Worm (Caenorhabditis elegans) whole organism, young adult: ENCODE measurements around the gene B0334.20.

Source experiments
- hsf-1 ChIP-seq: fragments of 200-800 bp; sonication (Bioruptor generic); IDR thresholded peaks from 2 replicates; pipeline ENCODE4 v1.3.6; 2022; ENCODE audit warnings: missing genetic modification reagents, missing genetic modification characterization, missing compliant biosample characterization
- rpc-1 ChIP-seq, 2 experiments: fragments of 150-350 bp in 1 of 2; sonication (generic microtip) in 1 of 2; optimal IDR thresholded peaks; 2 replicates each; lab custom pipeline; 2014 to 2018; ENCODE audit warnings: missing biosample characterization in 1 of 2, missing genetic modification characterization in 1 of 2, missing genetic modification reagents in 1 of 2, missing genotype in 1 of 2

ce11 chrII:11495806-11496205, 4.5 kb downstream of the B0334.20 start:
- TF ChIP-seq rpc-1 (optimal IDR thresholded peaks at IDR 0.05; lab: Kevin White, UChicago): no peak
- no peak for TF ChIP-seq rpc-1 (tag; optimal IDR thresholded peaks at IDR 0.05; lab: Kevin White, UChicago)
- no peak for TF ChIP-seq hsf-1 (GFP tag; lab: Robert Waterston, UW)
